Fruit fly (Drosophila melanogaster): ENCODE measurements around the gene Ugt302K1.
A peak's percentile ranks its signal among the peaks of the same experiment; 100 is the strongest.

The Ugt302K1 gene

dm6 chr3R:11196648-11197388 lies 43.2 kb upstream of the Ugt302K1 start (continued):
- peak; percentile 71 to 81 for TF ChIP-seq Trl (optimal IDR thresholded peaks at IDR 0.05)
- peak; percentile 81 for TF ChIP-seq Trl (GFP tag; optimal IDR thresholded peaks at IDR 0.05)
- TF ChIP-seq Ssrp (tag; optimal IDR thresholded peaks at IDR 0.05), result peak; percentile 100
- peak; percentile 90 for TF ChIP-seq dmrt11E (tag; optimal IDR thresholded peaks at IDR 0.05)
- peak; percentile 97 for TF ChIP-seq ro (GFP tag; IDR thresholded peaks at IDR 0.05)
- TF ChIP-seq exex (tag; optimal IDR thresholded peaks at IDR 0.05), result peak; percentile 94
- TF ChIP-seq CG2116 (GFP tag; optimal IDR thresholded peaks at IDR 0.05), result peak; percentile 79
- TF ChIP-seq hbn (GFP tag; IDR thresholded peaks at IDR 0.05; ENCODE audit: partially characterized antibody), result no peak
- TF ChIP-seq CG1233 (GFP tag; optimal IDR thresholded peaks at IDR 0.05), result peak; percentile 99
- peak; percentile 98 for TF ChIP-seq HHEX (GFP tag; optimal IDR thresholded peaks at IDR 0.05)
- TF ChIP-seq stwl (tag; optimal IDR thresholded peaks at IDR 0.05), result no peak
- peak; percentile 91 for TF ChIP-seq Jarid2 (GFP tag; optimal IDR thresholded peaks at IDR 0.05)
- peak; percentile 31 for TF ChIP-seq CG12236 (GFP tag; optimal IDR thresholded peaks at IDR 0.05)
- peak; percentile 98 for TF ChIP-seq CG3847 (GFP tag; IDR thresholded peaks at IDR 0.05)
- TF ChIP-seq gcm (GFP tag; optimal IDR thresholded peaks at IDR 0.05), result peak; percentile 97
- peak; percentile 81 for TF ChIP-seq tx (GFP tag; optimal IDR thresholded peaks at IDR 0.05)
- no peak for TF ChIP-seq nerfin-2 (GFP tag; IDR thresholded peaks at IDR 0.05; ENCODE audit: partially characterized antibody)
- TF ChIP-seq CG10366 (GFP tag; IDR thresholded peaks at IDR 0.05), result peak; percentile 97
- peak; percentile 98 for TF ChIP-seq seq (GFP tag; IDR thresholded peaks at IDR 0.05)
- TF ChIP-seq yki (optimal IDR thresholded peaks at IDR 0.05), result no peak
- TF ChIP-seq salm (tag; optimal IDR thresholded peaks at IDR 0.05), result peak; percentile 97
- TF ChIP-seq eve (GFP tag; optimal IDR thresholded peaks at IDR 0.05), result peak in 1 of 2 experiments; percentile 99
- TF ChIP-seq CG10147 (GFP tag; optimal IDR thresholded peaks at IDR 0.05), result peak; percentile 99
- TF ChIP-seq Chrac-16 (GFP tag; optimal IDR thresholded peaks at IDR 0.05), result peak; percentile 92
- TF ChIP-seq CG6765 (GFP tag; optimal IDR thresholded peaks at IDR 0.05), result peak; percentile 98
- TF ChIP-seq prd (optimal IDR thresholded peaks at IDR 0.05), result no peak
- peak; percentile 98 for TF ChIP-seq prd (GFP tag; IDR thresholded peaks at IDR 0.05)
- peak; percentile 86 for TF ChIP-seq CG11696 (GFP tag; IDR thresholded peaks at IDR 0.05)
- peak; percentile 92 for TF ChIP-seq kni (GFP tag; optimal IDR thresholded peaks at IDR 0.05)
- TF ChIP-seq Abd-B (GFP tag; optimal IDR thresholded peaks at IDR 0.05), result peak; percentile 100
- TF ChIP-seq fd3F (GFP tag; optimal IDR thresholded peaks at IDR 0.05), result peak; percentile 98
- TF ChIP-seq gem (tag; optimal IDR thresholded peaks at IDR 0.05), result peak; percentile 100
- TF ChIP-seq Mad (GFP tag; optimal IDR thresholded peaks at IDR 0.05), result peak; percentile 86
- TF ChIP-seq CG6272 (GFP tag; IDR thresholded peaks at IDR 0.05), result peak; percentile 96
- TF ChIP-seq CG10321 (GFP tag; IDR thresholded peaks at IDR 0.05), result peak; percentile 79
- TF ChIP-seq oc (tag; optimal IDR thresholded peaks at IDR 0.05), result peak; percentile 97
- peak; percentile 92 for TF ChIP-seq HLH54F (GFP tag; optimal IDR thresholded peaks at IDR 0.05)
- peak; percentile 97 for TF ChIP-seq Fer2 (tag; optimal IDR thresholded peaks at IDR 0.05)
- no peak for TF ChIP-seq sima (GFP tag; optimal IDR thresholded peaks at IDR 0.05)
- TF ChIP-seq CG9817 (tag; optimal IDR thresholded peaks at IDR 0.05), result peak; percentile 98
- TF ChIP-seq peb (GFP tag; IDR thresholded peaks at IDR 0.05), result peak; percentile 97
- peak; percentile 96 for TF ChIP-seq CG17385 (GFP tag; optimal IDR thresholded peaks at IDR 0.05)
- no peak for TF ChIP-seq Sin3A (optimal IDR thresholded peaks at IDR 0.05)
- peak; percentile 10 for TF ChIP-seq btn (GFP tag; optimal IDR thresholded peaks at IDR 0.05)
- peak; percentile 68 for TF ChIP-seq cg (GFP tag; optimal IDR thresholded peaks at IDR 0.05)
- TF ChIP-seq CG13775 (GFP tag; optimal IDR thresholded peaks at IDR 0.05), result peak; percentile 98
- TF ChIP-seq CG2889 (GFP tag; IDR thresholded peaks at IDR 0.05), result peak; percentile 96
- TF ChIP-seq Oli (tag; optimal IDR thresholded peaks at IDR 0.05), result peak; percentile 99
- TF ChIP-seq C15 (GFP tag; IDR thresholded peaks at IDR 0.05), result peak; percentile 96
- TF ChIP-seq Atf6 (GFP tag; IDR thresholded peaks at IDR 0.05), result peak; percentile 99
